Worm (Caenorhabditis elegans) whole organism, young adult: ENCODE measurements around the gene nspd-7.
A peak's percentile ranks its signal among the peaks of the same experiment; 100 is the strongest.

Experiments used
- C17E4.6 ChIP-seq: fragments of 200-800 bp; sonication (Bioruptor generic); IDR thresholded peaks from 2 replicates; pipeline ENCODE4 v1.3.6; 2022; ENCODE audit warnings: missing genetic modification reagents, missing genetic modification characterization, missing compliant biosample characterization
- F10E7.11 ChIP-seq: sonication (generic microtip); optimal IDR thresholded peaks from 2 replicates; lab custom pipeline; 2017; ENCODE audit warnings: mild to moderate bottlenecking, missing genetic modification characterization, moderate library complexity, missing compliant biosample characterization
- F22D6.2 ChIP-seq: sonication (generic microtip); optimal IDR thresholded peaks from 2 replicates; lab custom pipeline; 2016; ENCODE audit warnings: mild to moderate bottlenecking, missing genetic modification characterization, missing compliant biosample characterization
- F33H1.4 ChIP-seq: fragments of 200-800 bp; sonication (Bioruptor generic); IDR thresholded peaks from 2 replicates; pipeline ENCODE4 v1.3.6; 2022; ENCODE audit warnings: missing genetic modification reagents, missing genetic modification characterization, missing compliant biosample characterization
- F39B2.1 ChIP-seq: fragments of 200-800 bp; sonication (Bioruptor generic); IDR thresholded peaks from 2 replicates; pipeline ENCODE4 v1.3.6; 2022; ENCODE audit warnings: missing genetic modification reagents, missing genetic modification characterization, missing compliant biosample characterization
- F57A8.1 ChIP-seq: fragments of 200-800 bp; sonication (Bioruptor generic); optimal IDR thresholded peaks from 2 replicates; lab custom pipeline; 2018; ENCODE audit warnings: mild to moderate bottlenecking, missing genetic modification characterization, moderate library complexity, missing compliant biosample characterization
- K12H6.12 ChIP-seq: fragments of 200-800 bp; sonication (Bioruptor generic); optimal IDR thresholded peaks from 2 replicates; lab custom pipeline; 2018; ENCODE audit warnings: mild to moderate bottlenecking, missing genetic modification characterization, missing compliant biosample characterization
- Y56A3A.18 ChIP-seq: fragments of 200-800 bp; sonication (Bioruptor generic); IDR thresholded peaks from 2 replicates; pipeline ENCODE4 v1.3.6; 2022; ENCODE audit warnings: missing genetic modification reagents, missing genetic modification characterization, missing compliant biosample characterization
- ama-1 ChIP-seq, 3 experiments: fragments of 150-350 bp in 1 of 3; sonication (generic microtip) in 2 of 3; optimal IDR thresholded peaks; 2 replicates each; lab custom pipeline; 2014 to 2018; ENCODE audit warnings: missing biosample characterization in 2 of 3, missing genetic modification characterization in 2 of 3, missing genetic modification reagents in 2 of 3
- aptf-2 ChIP-seq: fragments of 200-800 bp; sonication (Bioruptor generic); conservative IDR thresholded peaks from 2 replicates; pipeline ENCODE4 v1.3.6; 2022; ENCODE audit warnings: missing genetic modification reagents, missing genetic modification characterization, missing compliant biosample characterization
- aptf-3 ChIP-seq: fragments of 200-800 bp; sonication (Bioruptor generic); IDR thresholded peaks from 2 replicates; pipeline ENCODE4 v1.3.6; 2022; ENCODE audit warnings: missing genetic modification characterization, missing compliant biosample characterization
- attf-5 ChIP-seq: fragments of 200-800 bp; sonication (Bioruptor generic); optimal IDR thresholded peaks from 2 replicates; lab custom pipeline; 2018; ENCODE audit warnings: mild to moderate bottlenecking, missing genetic modification characterization, missing compliant biosample characterization
- cebp-1 ChIP-seq, 2 experiments: fragments of 200-800 bp in 1 of 2; sonication (Bioruptor generic) in 1 of 2; sonication (generic microtip) in 1 of 2; IDR thresholded peaks in 1 of 2; optimal IDR thresholded peaks in 1 of 2; 2 replicates each; pipeline versions ENCODE4 v1.3.6 to Lab custom; 2017 to 2022; ENCODE audit warnings: missing compliant biosample characterization in 2 of 2, missing genetic modification characterization in 2 of 2, mild to moderate bottlenecking in 1 of 2, missing genetic modification reagents in 1 of 2, moderate library complexity in 1 of 2
- ceh-40 ChIP-seq: fragments of 200-800 bp; sonication (Bioruptor generic); IDR thresholded peaks from 2 replicates; pipeline ENCODE4 v1.3.6; 2022; ENCODE audit warnings: missing genetic modification characterization, missing compliant biosample characterization
- ceh-58 ChIP-seq: fragments of 200-800 bp; sonication (Bioruptor generic); IDR thresholded peaks from 2 replicates; pipeline ENCODE4 v1.3.6; 2022; ENCODE audit warnings: missing genetic modification characterization, missing compliant biosample characterization
- chd-7 ChIP-seq: sonication (generic microtip); optimal IDR thresholded peaks from 2 replicates; lab custom pipeline; 2016; ENCODE audit warnings: mild to moderate bottlenecking, missing genetic modification characterization, moderate library complexity, missing compliant biosample characterization
- dpff-1 ChIP-seq: sonication (generic microtip); optimal IDR thresholded peaks from 2 replicates; lab custom pipeline; 2017; ENCODE audit warnings: mild to moderate bottlenecking, missing genetic modification characterization, missing compliant biosample characterization
- egl-18 ChIP-seq: fragments of 200-800 bp; sonication (Bioruptor generic); IDR thresholded peaks from 2 replicates; pipeline ENCODE4 v1.3.6; 2022; ENCODE audit warnings: missing genetic modification reagents, missing genetic modification characterization, missing compliant biosample characterization
- ekl-4 ChIP-seq: fragments of 200-800 bp; sonication (Bioruptor generic); IDR thresholded peaks from 2 replicates; pipeline ENCODE4 v1.3.6; 2022; ENCODE audit warnings: missing genetic modification reagents, missing genetic modification characterization, missing compliant biosample characterization
- fkh-3 ChIP-seq: sonication (generic microtip); optimal IDR thresholded peaks from 2 replicates; lab custom pipeline; 2016; ENCODE audit warnings: mild to moderate bottlenecking, missing genetic modification characterization, missing compliant biosample characterization
- gei-17 ChIP-seq: fragments of 200-800 bp; sonication (Bioruptor generic); optimal IDR thresholded peaks from 2 replicates; lab custom pipeline; 2018; ENCODE audit warnings: mild to moderate bottlenecking, missing genetic modification characterization, missing compliant biosample characterization
- hlh-26 ChIP-seq: fragments of 200-800 bp; sonication (Bioruptor generic); conservative IDR thresholded peaks from 2 replicates; pipeline ENCODE4 v1.3.6; 2022; ENCODE audit warnings: missing genetic modification reagents, missing genetic modification characterization, missing compliant biosample characterization
- hrde-1 ChIP-seq: sonication (generic microtip); optimal IDR thresholded peaks from 2 replicates; lab custom pipeline; 2016; ENCODE audit warnings: missing genetic modification characterization, mild to moderate bottlenecking, missing compliant biosample characterization, moderate library complexity, missing genotype, missing genetic modification reagents, borderline replicate concordance
- hsf-1 ChIP-seq: fragments of 200-800 bp; sonication (Bioruptor generic); IDR thresholded peaks from 2 replicates; pipeline ENCODE4 v1.3.6; 2022; ENCODE audit warnings: missing genetic modification reagents, missing genetic modification characterization, missing compliant biosample characterization
- lin-26 ChIP-seq: fragments of 200-800 bp; sonication (Bioruptor generic); IDR thresholded peaks from 2 replicates; pipeline ENCODE4 v1.3.6; 2022; ENCODE audit warnings: missing genetic modification reagents, missing genetic modification characterization, missing compliant biosample characterization
- lin-35 ChIP-seq, 3 experiments: fragments of 150-350 bp in 2 of 3; sonication (generic microtip) in 1 of 3; optimal IDR thresholded peaks; 2 replicates each; lab custom pipeline; 2014 to 2018; ENCODE audit warnings: missing biosample characterization in 3 of 3, missing genetic modification characterization in 3 of 3, missing genetic modification reagents in 3 of 3
- lin-40 ChIP-seq: sonication (generic microtip); optimal IDR thresholded peaks from 2 replicates; lab custom pipeline; 2016; ENCODE audit warnings: missing genetic modification characterization, mild to moderate bottlenecking, missing compliant biosample characterization, missing genotype, missing genetic modification reagents
- lir-1 ChIP-seq: fragments of 200-800 bp; sonication (Bioruptor generic); conservative IDR thresholded peaks from 2 replicates; pipeline ENCODE4 v1.3.6; 2022; ENCODE audit warnings: missing genetic modification reagents, missing genetic modification characterization, missing compliant biosample characterization
- madf-3 ChIP-seq: fragments of 200-800 bp; sonication (Bioruptor generic); IDR thresholded peaks from 2 replicates; pipeline ENCODE4 v1.3.6; 2022; ENCODE audit warnings: missing genetic modification reagents, missing genetic modification characterization, missing compliant biosample characterization
- mcd-1 ChIP-seq: fragments of 200-800 bp; sonication (Bioruptor generic); IDR thresholded peaks from 2 replicates; pipeline ENCODE4 v1.3.6; 2022; ENCODE audit warnings: missing genetic modification reagents, missing genetic modification characterization, missing compliant biosample characterization
- mes-4 ChIP-seq: sonication (generic microtip); optimal IDR thresholded peaks from 2 replicates; lab custom pipeline; 2016; ENCODE audit warnings: missing genotype, missing genetic modification characterization, missing compliant biosample characterization
- nfya-2 ChIP-seq: fragments of 200-800 bp; sonication (Bioruptor generic); IDR thresholded peaks from 2 replicates; pipeline ENCODE4 v1.3.6; 2022; ENCODE audit warnings: missing genetic modification reagents, missing genetic modification characterization, missing compliant biosample characterization
- nhr-80 ChIP-seq: sonication (generic microtip); optimal IDR thresholded peaks from 2 replicates; lab custom pipeline; 2016; ENCODE audit warnings: missing genetic modification characterization, missing compliant biosample characterization
- rec-8 ChIP-seq, 2 experiments: sonication (generic microtip); optimal IDR thresholded peaks; 2 replicates each; lab custom pipeline; 2016; ENCODE audit warnings: mild to moderate bottlenecking in 2 of 2, missing genetic modification characterization in 2 of 2, missing genetic modification reagents in 2 of 2, missing genotype in 2 of 2, missing biosample characterization in 1 of 2, missing compliant biosample characterization in 1 of 2, moderate library complexity in 1 of 2
- tbx-9 ChIP-seq: sonication (generic microtip); optimal IDR thresholded peaks from 2 replicates; lab custom pipeline; 2016; ENCODE audit warnings: borderline replicate concordance, missing genetic modification characterization, inconsistent platforms, missing compliant biosample characterization
- tlf-1 ChIP-seq: fragments of 200-800 bp; sonication (Bioruptor generic); optimal IDR thresholded peaks from 2 replicates; lab custom pipeline; 2018; ENCODE audit warnings: mild to moderate bottlenecking, missing genetic modification characterization, missing compliant biosample characterization
- ztf-25 ChIP-seq: fragments of 200-800 bp; sonication (Bioruptor generic); IDR thresholded peaks from 2 replicates; pipeline ENCODE4 v1.3.6; 2022; ENCODE audit warnings: missing genetic modification reagents, missing genetic modification characterization, missing compliant biosample characterization
- ztf-26 ChIP-seq: sonication (generic microtip); optimal IDR thresholded peaks from 2 replicates; lab custom pipeline; 2017; ENCODE audit warnings: missing genetic modification characterization, missing compliant biosample characterization

Gene nspd-7

DNA sequence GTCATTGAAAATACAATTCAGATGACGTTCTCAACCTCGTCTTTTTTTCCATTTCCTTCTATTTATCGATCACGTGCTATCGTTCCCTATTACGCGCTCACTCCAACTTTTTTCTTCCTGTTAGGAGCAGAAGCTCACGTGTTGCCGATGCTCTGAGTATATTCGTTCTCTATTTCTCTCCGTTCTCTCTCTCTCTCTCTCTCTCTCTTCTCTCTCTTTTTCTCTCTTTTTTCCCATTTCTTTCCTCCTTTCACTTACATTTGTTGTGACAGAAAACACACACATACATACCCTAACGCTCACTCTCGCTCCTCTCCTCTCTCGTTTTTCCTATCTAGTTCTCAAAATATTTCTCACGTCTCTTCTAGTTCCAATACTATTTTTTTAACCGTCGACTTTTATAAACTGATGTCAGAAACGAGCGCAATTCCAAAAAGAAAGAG, 16.6 kb downstream of the nspd-7 start (continued):
- no peak for TF ChIP-seq aptf-2 (GFP tag; lab: Robert Waterston, UW)
- TF ChIP-seq lin-35 (GFP tag; optimal IDR thresholded peaks at IDR 0.05; lab: Kevin White, UChicago) = peak in 2 of 3 experiments; percentile 32 to 80
- 0 out of 2 replicates have a peak, but pooled peaks have one; percentile 28 for TF ChIP-seq ekl-4 (GFP tag; lab: Robert Waterston, UW)
- no peak for TF ChIP-seq egl-18 (GFP tag; lab: Robert Waterston, UW)
- no peak for TF ChIP-seq dpff-1 (tag; lab: Kevin White, UChicago)
- TF ChIP-seq fkh-3 (tag; lab: Kevin White, UChicago) = no peak
- peak; percentile 50; the same call in 1 of the 2 replicates for TF ChIP-seq cebp-1 (GFP tag; IDR thresholded peaks at IDR 0.05; lab: Robert Waterston, UW)
- TF ChIP-seq cebp-1 (tag; optimal IDR thresholded peaks at IDR 0.05; lab: Kevin White, UChicago) = peak; percentile 89
- TF ChIP-seq lir-1 (GFP tag; lab: Robert Waterston, UW) = peak; percentile 59; the same call in 1 of the 2 replicates
- TF ChIP-seq mcd-1 = peak; percentile 71
- TF ChIP-seq ama-1 (optimal IDR thresholded peaks at IDR 0.05; lab: Kevin White, UChicago) = no peak
- no peak for TF ChIP-seq ama-1 (GFP tag; optimal IDR thresholded peaks at IDR 0.05; lab: Kevin White, UChicago)

DNA sequence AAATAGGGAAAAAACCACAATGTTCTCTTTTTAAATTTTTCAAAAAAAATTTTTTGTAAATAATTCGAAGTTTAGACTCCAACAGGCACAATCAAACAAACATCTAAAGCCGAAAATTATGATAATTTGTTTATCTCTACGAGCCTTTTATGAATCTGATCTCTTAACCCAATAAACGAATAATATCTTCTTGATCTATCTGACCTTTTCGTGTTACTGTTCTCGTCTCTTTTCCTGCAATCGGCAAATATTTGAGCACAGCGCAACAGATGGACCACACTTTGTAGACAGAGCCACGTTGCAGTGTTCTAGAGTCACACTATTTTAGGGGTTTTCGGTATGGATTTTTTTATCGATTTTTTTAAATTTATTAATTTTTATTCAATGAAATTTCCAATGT, 17.2 kb downstream of the nspd-7 start:
- TF ChIP-seq hlh-26 (no peak), Y56A3A.18 (GFP tag; lab: Robert Waterston, UW) (no peak), C17E4.6 (GFP tag; lab: Robert Waterston, UW) (no peak), ama-1 (optimal IDR thresholded peaks at IDR 0.05; lab: Kevin White, UChicago) (no peak), ama-1 (GFP tag; optimal IDR thresholded peaks at IDR 0.05; lab: Kevin White, UChicago) (no peak)

- TF ChIP-seq ceh-40 (GFP tag; lab: Robert Waterston, UW) (no peak), attf-5 (no peak), aptf-3 (GFP tag; lab: Robert Waterston, UW) (no peak), F22D6.2 (tag; lab: Kevin White, UChicago) (no peak), mes-4 (no peak)
These were observed 17.7 kb downstream of the nspd-7 start for ce11 chrIV:10251261-10251660.

DNA sequence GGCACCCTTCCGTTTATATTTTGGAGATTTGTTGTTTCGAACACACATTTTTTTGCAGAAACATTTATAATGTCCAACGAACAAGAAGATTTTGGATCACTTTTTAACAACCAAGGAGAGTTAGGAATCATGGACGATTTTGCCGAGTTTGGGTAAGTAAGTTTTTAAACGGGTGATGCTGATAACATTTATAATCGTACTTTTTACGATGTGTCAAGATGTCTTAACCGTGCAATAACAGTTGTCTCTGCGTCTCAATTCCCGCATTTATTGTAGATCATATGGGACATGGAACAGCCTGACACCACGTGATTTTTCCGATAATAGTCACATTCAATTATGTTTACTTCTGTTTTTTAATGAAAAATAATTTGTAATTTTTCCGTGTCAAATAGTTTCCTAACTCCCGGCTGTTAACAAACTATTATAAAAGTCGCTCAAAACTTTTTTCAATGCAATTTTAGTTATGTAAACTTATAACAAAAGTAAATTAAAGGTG, 18.4 kb downstream of the nspd-7 start, which contains the start of gene daf-14:
TSS of gene daf-14 (plus strand) at position 51 of the 499 bp plus-strand sequence.
- TF ChIP-seq ztf-26 (tag; lab: Kevin White, UChicago) (peak; percentile 43), nhr-80 (tag; lab: Kevin White, UChicago) (peak; percentile 20), nfya-2 (GFP tag; lab: Robert Waterston, UW) (no peak), K12H6.12 (tag; lab: Kevin White, UChicago) (no peak), cebp-1 (GFP tag; IDR thresholded peaks at IDR 0.05; lab: Robert Waterston, UW) (no peak), cebp-1 (tag; optimal IDR thresholded peaks at IDR 0.05; lab: Kevin White, UChicago) (peak; percentile 22), gei-17 (no peak), F10E7.11 (tag; lab: Kevin White, UChicago) (no peak)

DNA sequence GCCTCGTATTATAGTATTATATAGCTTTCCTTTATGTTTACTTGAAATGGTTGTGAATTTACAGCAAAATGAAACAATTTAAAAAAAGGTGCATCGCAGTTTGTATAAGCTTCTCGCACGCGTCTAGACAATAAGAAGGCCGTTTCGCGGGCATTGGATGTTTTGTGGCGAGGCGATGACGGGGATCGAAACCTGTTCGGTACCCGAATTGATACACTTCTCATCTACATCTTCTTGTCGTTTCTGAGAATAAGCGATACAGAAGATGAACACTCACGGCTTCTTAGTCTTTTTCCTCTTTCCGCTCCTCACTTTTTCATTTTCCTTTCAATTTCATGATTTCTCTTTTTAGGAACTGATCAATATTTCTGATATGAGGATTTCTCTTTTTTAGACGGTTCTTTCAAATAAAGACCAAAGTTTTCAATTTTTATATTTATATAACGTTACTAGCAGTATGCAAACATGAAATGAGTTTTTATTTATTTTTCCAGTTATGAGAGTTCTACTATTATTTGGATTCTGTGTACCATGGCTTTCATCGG, 23.2 kb downstream of the nspd-7 start, which contains the start of gene F01G10.10:
TSS of gene F01G10.10 (plus strand) at position 495 of the 545 bp plus-strand sequence.
- peak; percentile 56; the same call in 1 of the 2 replicates for TF ChIP-seq lin-26 (GFP tag; lab: Robert Waterston, UW)
- TF ChIP-seq tlf-1 (GFP tag; lab: Kevin White, UChicago) = peak; percentile 21
- TF ChIP-seq F10E7.11 (tag; lab: Kevin White, UChicago) = peak; percentile 18
- TF ChIP-seq cebp-1 (GFP tag; IDR thresholded peaks at IDR 0.05; lab: Robert Waterston, UW) = no peak
- peak; percentile 8 for TF ChIP-seq cebp-1 (tag; optimal IDR thresholded peaks at IDR 0.05; lab: Kevin White, UChicago)
- TF ChIP-seq ztf-26 (tag; lab: Kevin White, UChicago) = peak; percentile 7
- TF ChIP-seq rec-8 (tag; optimal IDR thresholded peaks at IDR 0.05; lab: Kevin White, UChicago) = peak in 1 of 2 experiments; percentile 31
- 0 out of 2 replicates have a peak, but pooled peaks have one; percentile 63 for TF ChIP-seq hsf-1 (GFP tag; lab: Robert Waterston, UW)
- TF ChIP-seq tbx-9 (tag; lab: Kevin White, UChicago) = no peak
- TF ChIP-seq F33H1.4 (GFP tag; lab: Robert Waterston, UW) = peak; percentile 25; the same call in 1 of the 2 replicates
- no peak for TF ChIP-seq F39B2.1
- peak; percentile 46 for TF ChIP-seq chd-7 (tag; lab: Kevin White, UChicago)
- peak; percentile 72 for TF ChIP-seq hrde-1 (tag; lab: Kevin White, UChicago)
- TF ChIP-seq lin-40 (tag; lab: Kevin White, UChicago) = peak; percentile 20
- no peak for TF ChIP-seq F57A8.1
- TF ChIP-seq ztf-25 = 0 out of 2 replicates have a peak, but pooled peaks have one; percentile 64
- no peak for TF ChIP-seq ekl-4 (GFP tag; lab: Robert Waterston, UW)
- TF ChIP-seq ceh-58 (GFP tag; lab: Robert Waterston, UW) = 0 out of 2 replicates have a peak, but pooled peaks have one; percentile 71
- TF ChIP-seq fkh-3 (tag; lab: Kevin White, UChicago) = no peak
- TF ChIP-seq madf-3 (GFP tag; lab: Robert Waterston, UW) = peak; percentile 82; the same call in 1 of the 2 replicates
